Worm (Caenorhabditis elegans) whole organism, late embryonic: ENCODE results near the gene C17H11.1.

ENCODE experiments used
- C08G9.2 ChIP-seq: sonication (generic microtip); optimal IDR thresholded peaks from 2 replicates; lab custom pipeline; 2016; ENCODE audit warnings: mild to moderate bottlenecking, missing genetic modification characterization, moderate library complexity, missing compliant biosample characterization
- F13H6.1 ChIP-seq: sonication (generic microtip); optimal IDR thresholded peaks from 2 replicates; lab custom pipeline; 2016; ENCODE audit warnings: missing genetic modification characterization, missing compliant biosample characterization
- T23F11.4 ChIP-seq: fragments of 200-800 bp; sonication (Bioruptor generic); optimal IDR thresholded peaks from 2 replicates; lab custom pipeline; 2018; ENCODE audit warnings: mild to moderate bottlenecking, missing genetic modification characterization, missing compliant biosample characterization
- Y22D7AL.16 ChIP-seq: sonication (generic microtip); optimal IDR thresholded peaks from 2 replicates; lab custom pipeline; 2016; ENCODE audit warnings: missing genetic modification characterization, missing compliant biosample characterization
- ahr-1 ChIP-seq: sonication (generic microtip); optimal IDR thresholded peaks from 2 replicates; lab custom pipeline; 2016; ENCODE audit warnings: missing genetic modification characterization, missing compliant biosample characterization
- ama-1 ChIP-seq: fragments of 150-350 bp; optimal IDR thresholded peaks from 2 replicates; lab custom pipeline; 2014
- ceh-14 ChIP-seq: sonication (generic microtip); optimal IDR thresholded peaks from 2 replicates; lab custom pipeline; 2016; ENCODE audit warnings: missing genotype, missing genetic modification characterization, missing compliant biosample characterization
- ceh-18 ChIP-seq: sonication (generic microtip); optimal IDR thresholded peaks from 2 replicates; lab custom pipeline; 2016; ENCODE audit warnings: missing genetic modification characterization, missing compliant biosample characterization
- ceh-22 ChIP-seq: sonication (generic microtip); optimal IDR thresholded peaks from 2 replicates; lab custom pipeline; 2017; ENCODE audit warnings: missing biosample characterization, missing genetic modification characterization
- ceh-30 ChIP-seq: fragments of 150-350 bp; optimal IDR thresholded peaks from 2 replicates; lab custom pipeline; 2014; ENCODE audit warnings: missing biosample characterization, missing genetic modification characterization
- ceh-31 ChIP-seq: sonication (generic microtip); optimal IDR thresholded peaks from 2 replicates; lab custom pipeline; 2016; ENCODE audit warnings: missing genetic modification characterization, missing compliant biosample characterization
- ceh-34 ChIP-seq: sonication (generic microtip); optimal IDR thresholded peaks from 2 replicates; lab custom pipeline; 2016; ENCODE audit warnings: mild to moderate bottlenecking, missing genetic modification characterization, missing compliant biosample characterization
- ceh-45 ChIP-seq: fragments of 200-800 bp; sonication (Bioruptor generic); IDR thresholded peaks from 2 replicates; pipeline ENCODE4 v1.3.6; 2022; ENCODE audit warnings: missing genetic modification reagents, missing genetic modification characterization, missing compliant biosample characterization
- ceh-9 ChIP-seq: sonication (generic microtip); optimal IDR thresholded peaks from 2 replicates; lab custom pipeline; 2016; ENCODE audit warnings: mild to moderate bottlenecking, missing genetic modification characterization, inconsistent platforms, missing compliant biosample characterization
- che-1 ChIP-seq: sonication (generic microtip); optimal IDR thresholded peaks from 2 replicates; lab custom pipeline; 2016; ENCODE audit warnings: mild to moderate bottlenecking, missing genetic modification characterization, missing compliant biosample characterization
- dmd-4 ChIP-seq: sonication (generic microtip); optimal IDR thresholded peaks from 2 replicates; lab custom pipeline; 2016; ENCODE audit warnings: borderline replicate concordance, missing genetic modification characterization, missing compliant biosample characterization
- ets-4 ChIP-seq: sonication (generic microtip); optimal IDR thresholded peaks from 2 replicates; lab custom pipeline; 2016; ENCODE audit warnings: missing genetic modification characterization, missing compliant biosample characterization
- fax-1 ChIP-seq: sonication (generic microtip); optimal IDR thresholded peaks from 2 replicates; lab custom pipeline; 2016; ENCODE audit warnings: missing genotype, missing genetic modification characterization, missing compliant biosample characterization
- fkh-10 ChIP-seq: fragments of 150-350 bp; optimal IDR thresholded peaks from 2 replicates; lab custom pipeline; 2014; ENCODE audit warnings: missing biosample characterization, missing genetic modification reagents, missing genetic modification characterization
- fkh-6 ChIP-seq: sonication (generic microtip); optimal IDR thresholded peaks from 2 replicates; lab custom pipeline; 2016; ENCODE audit warnings: missing genetic modification characterization, missing compliant biosample characterization
- hlh-15 ChIP-seq: sonication (generic microtip); optimal IDR thresholded peaks from 2 replicates; lab custom pipeline; 2016; ENCODE audit warnings: missing genetic modification characterization, missing compliant biosample characterization
- hlh-30 ChIP-seq: sonication (generic microtip); optimal IDR thresholded peaks from 2 replicates; lab custom pipeline; 2017; ENCODE audit warnings: antibody characterized with exemption, missing genetic modification characterization, missing compliant biosample characterization; ENCODE audit not compliant: insufficient read depth
- hlh-6 ChIP-seq: sonication (generic microtip); optimal IDR thresholded peaks from 2 replicates; lab custom pipeline; 2016; ENCODE audit warnings: missing genotype, missing genetic modification characterization, missing compliant biosample characterization
- hlh-8 ChIP-seq: sonication (generic microtip); optimal IDR thresholded peaks from 2 replicates; lab custom pipeline; 2016; ENCODE audit warnings: missing genotype, missing genetic modification characterization, missing compliant biosample characterization
- lim-6 ChIP-seq: sonication (generic microtip); optimal IDR thresholded peaks from 2 replicates; lab custom pipeline; 2016; ENCODE audit warnings: missing genetic modification characterization, missing compliant biosample characterization
- lin-11 ChIP-seq: fragments of 200-800 bp; sonication (Bioruptor generic); optimal IDR thresholded peaks from 2 replicates; lab custom pipeline; 2018; ENCODE audit warnings: mild to moderate bottlenecking, missing genetic modification characterization, missing compliant biosample characterization
- madf-2 ChIP-seq: sonication (generic microtip); optimal IDR thresholded peaks from 2 replicates; lab custom pipeline; 2017; ENCODE audit warnings: missing genetic modification characterization, missing compliant biosample characterization
- mec-3 ChIP-seq: sonication (generic microtip); optimal IDR thresholded peaks from 2 replicates; lab custom pipeline; 2016; ENCODE audit warnings: borderline replicate concordance, missing genetic modification characterization, missing compliant biosample characterization
- nfya-1 ChIP-seq: sonication (generic microtip); optimal IDR thresholded peaks from 2 replicates; lab custom pipeline; 2017; ENCODE audit warnings: missing genetic modification characterization, mild to moderate bottlenecking, missing compliant biosample characterization, antibody characterized with exemption, moderate library complexity
- npax-4 ChIP-seq: sonication (generic microtip); optimal IDR thresholded peaks from 2 replicates; lab custom pipeline; 2016; ENCODE audit warnings: missing genetic modification characterization, missing compliant biosample characterization
- pag-3 ChIP-seq: sonication (generic microtip); optimal IDR thresholded peaks from 2 replicates; lab custom pipeline; 2016; ENCODE audit warnings: missing compliant biosample characterization, missing genetic modification characterization, borderline replicate concordance
- pat-9 ChIP-seq: fragments of 200-800 bp; sonication (Bioruptor generic); optimal IDR thresholded peaks from 2 replicates; lab custom pipeline; 2018; ENCODE audit warnings: mild to moderate bottlenecking, missing genetic modification characterization, moderate library complexity, missing compliant biosample characterization
- pha-4 ChIP-seq: fragments of 150-350 bp; optimal IDR thresholded peaks from 2 replicates; lab custom pipeline; 2018; ENCODE audit warnings: missing biosample characterization, missing genetic modification reagents, missing genetic modification characterization
- pqm-1 ChIP-seq: sonication (generic microtip); optimal IDR thresholded peaks from 2 replicates; lab custom pipeline; 2016; ENCODE audit warnings: missing genetic modification characterization, missing compliant biosample characterization
- pros-1 ChIP-seq: fragments of 150-350 bp; optimal IDR thresholded peaks from 2 replicates; lab custom pipeline; 2014; ENCODE audit warnings: missing biosample characterization, missing genetic modification reagents, missing genetic modification characterization
- ref-2 ChIP-seq: sonication (generic microtip); optimal IDR thresholded peaks from 2 replicates; lab custom pipeline; 2016; ENCODE audit warnings: missing genetic modification characterization, missing compliant biosample characterization
- sdc-2 ChIP-seq: sonication (generic microtip); optimal IDR thresholded peaks from 2 replicates; lab custom pipeline; 2016; ENCODE audit warnings: missing genotype, missing genetic modification characterization, missing compliant biosample characterization
- sox-2 ChIP-seq: fragments of 200-800 bp; sonication (Bioruptor generic); IDR thresholded peaks from 2 replicates; pipeline ENCODE4 v1.3.6; 2022; ENCODE audit warnings: missing genetic modification reagents, missing genetic modification characterization, missing compliant biosample characterization
- tbx-2 ChIP-seq: sonication (generic microtip); optimal IDR thresholded peaks from 2 replicates; lab custom pipeline; 2016; ENCODE audit warnings: missing genetic modification characterization, missing compliant biosample characterization
- tbx-7 ChIP-seq: sonication (generic microtip); optimal IDR thresholded peaks from 2 replicates; lab custom pipeline; 2016; ENCODE audit warnings: missing genotype, missing genetic modification characterization, missing compliant biosample characterization
- ttx-3 ChIP-seq: sonication (generic microtip); optimal IDR thresholded peaks from 2 replicates; lab custom pipeline; 2016; ENCODE audit warnings: missing genetic modification reagents, missing genetic modification characterization, missing compliant biosample characterization
- unc-3 ChIP-seq, 2 experiments: fragments of 200-800 bp in 1 of 2; sonication (Bioruptor generic) in 1 of 2; sonication (generic microtip) in 1 of 2; conservative IDR thresholded peaks in 1 of 2; optimal IDR thresholded peaks in 1 of 2; 2 replicates each; pipeline versions ENCODE4 v1.3.6 to Lab custom; 2016 to 2022; ENCODE audit warnings: missing compliant biosample characterization in 2 of 2, missing genetic modification characterization in 2 of 2, missing genetic modification reagents in 1 of 2
- unc-42 ChIP-seq: sonication (generic microtip); optimal IDR thresholded peaks from 2 replicates; lab custom pipeline; 2016; ENCODE audit warnings: missing genotype, missing genetic modification characterization, missing compliant biosample characterization
- unc-55 ChIP-seq: sonication (generic microtip); optimal IDR thresholded peaks from 2 replicates; lab custom pipeline; 2017; ENCODE audit warnings: missing biosample characterization, missing genetic modification reagents, missing genetic modification characterization

C17H11.1 gene

DNA sequence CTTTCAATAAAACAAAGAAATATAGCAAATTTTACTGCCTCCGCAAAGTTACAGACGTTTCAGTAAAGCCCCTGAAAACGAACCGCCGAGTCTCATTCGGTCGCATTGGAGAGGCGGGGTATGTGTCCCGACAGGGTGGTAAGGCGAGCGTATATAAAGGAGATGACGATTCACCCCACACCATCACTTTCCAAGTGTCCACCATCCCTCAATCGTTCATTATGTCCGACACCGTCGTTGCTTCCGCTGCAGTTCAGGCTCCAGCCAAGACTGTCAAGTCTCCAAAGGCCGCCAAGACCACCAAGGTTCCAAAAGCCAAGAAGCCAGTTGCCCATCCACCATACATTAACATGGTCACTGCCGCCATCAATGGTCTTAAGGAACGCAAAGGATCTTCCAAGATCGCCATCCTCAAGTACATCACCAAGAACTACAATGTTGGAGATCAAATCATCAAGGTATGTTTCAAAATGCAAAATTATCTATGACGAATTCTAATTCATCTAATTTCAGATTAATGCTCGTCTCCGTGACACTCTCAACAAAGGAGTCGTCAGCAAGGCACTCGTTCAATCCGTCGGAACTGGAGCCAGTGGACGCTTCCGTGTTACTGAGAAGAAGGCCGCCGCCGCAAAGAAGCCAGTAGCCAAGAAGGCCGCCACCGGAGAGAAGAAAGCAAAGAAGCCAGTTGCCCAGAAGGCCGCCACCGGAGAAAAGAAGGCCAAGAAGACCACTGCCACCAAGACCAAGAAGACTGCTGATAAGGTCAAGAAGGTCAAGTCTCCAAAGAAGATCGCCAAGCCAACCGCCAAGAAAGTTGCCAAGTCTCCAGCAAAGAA lies 14.5 kb upstream of the C17H11.1 start, which contains the start of gene hil-3:
hil-3 (plus strand) TSS at position 195 of the 839 bp plus-strand sequence.
- TF ChIP-seq F13H6.1 (no peak), ref-2 (tag; lab: Kevin White, UChicago) (peak; percentile 56), tbx-2 (peak; percentile 36), sdc-2 (tag; lab: Kevin White, UChicago) (peak; percentile 19), ceh-31 (tag; lab: Kevin White, UChicago) (peak; percentile 26), tbx-7 (tag; lab: Kevin White, UChicago) (peak; percentile 9), ama-1 (peak; percentile 46), dmd-4 (no peak)

DNA sequence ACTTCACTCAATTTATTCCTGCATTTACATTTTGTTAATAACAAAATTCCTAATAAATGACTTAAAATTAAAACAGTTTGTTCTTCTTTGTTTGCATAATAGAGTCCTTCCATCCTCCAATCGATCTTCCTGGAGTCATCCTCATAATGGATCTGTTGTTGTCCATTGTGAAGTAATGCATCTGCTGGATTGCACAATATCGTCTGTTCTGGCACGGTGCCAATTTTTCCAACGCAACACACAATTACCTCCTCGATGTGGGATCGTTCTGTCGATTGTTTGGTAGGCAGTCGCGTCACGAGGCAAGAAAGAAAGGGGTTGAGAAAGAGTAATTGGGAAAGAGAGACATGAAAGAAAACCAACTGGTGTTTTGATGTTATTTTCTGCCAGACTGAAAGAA lies 13.7 kb upstream of the C17H11.1 start:
- no peak for TF ChIP-seq ceh-34 (tag; lab: Kevin White, UChicago)
- TF ChIP-seq madf-2 (tag; lab: Kevin White, UChicago) = no peak
- peak; percentile 57 for TF ChIP-seq ama-1
- no peak for TF ChIP-seq C08G9.2
- TF ChIP-seq hlh-15 (tag; lab: Kevin White, UChicago) = no peak
- no peak for TF ChIP-seq ceh-14 (tag; lab: Kevin White, UChicago)
- no peak for TF ChIP-seq fkh-6 (tag; lab: Kevin White, UChicago)
- no peak for TF ChIP-seq Y22D7AL.16 (tag; lab: Kevin White, UChicago)
- TF ChIP-seq pros-1 (tag; lab: Kevin White, UChicago) = no peak
- TF ChIP-seq pqm-1 = no peak
- TF ChIP-seq pat-9 (tag; lab: Kevin White, UChicago) = no peak
- TF ChIP-seq fax-1 (tag; lab: Kevin White, UChicago) = no peak
- TF ChIP-seq ceh-31 (tag; lab: Kevin White, UChicago) = peak; percentile 32
- TF ChIP-seq F13H6.1 = no peak
- peak; percentile 73 for TF ChIP-seq hlh-30 (tag; lab: Kevin White, UChicago)
- no peak for TF ChIP-seq nfya-1 (tag; lab: Kevin White, UChicago)
- no peak for TF ChIP-seq pag-3 (tag; lab: Kevin White, UChicago)
- TF ChIP-seq fkh-10 (GFP tag; lab: Kevin White, UChicago) = no peak

DNA sequence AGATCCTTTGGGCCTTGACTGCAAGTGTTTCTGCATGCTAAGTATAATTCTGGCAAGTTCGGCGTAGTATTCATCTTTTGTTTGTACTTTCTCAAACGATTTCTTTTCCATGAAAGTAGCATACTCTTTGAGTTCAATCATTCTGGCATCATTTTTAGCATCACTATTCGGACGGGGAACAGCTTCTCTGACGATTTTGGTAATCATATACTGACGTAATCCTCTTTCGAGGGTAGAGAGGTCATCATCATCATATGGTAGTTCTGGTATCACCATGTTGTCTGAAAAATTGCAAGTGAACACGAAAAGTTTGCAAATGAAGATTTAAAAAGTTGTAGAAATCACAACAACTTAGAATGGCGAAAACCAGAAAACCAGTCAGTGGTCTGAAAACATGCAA lies 10.9 kb upstream of the C17H11.1 start, which contains the start of gene F22F1.3:
F22F1.3 (minus strand) TSS at position 281 of the 400 bp plus-strand sequence.
- TF ChIP-seq ceh-31 (tag; lab: Kevin White, UChicago) (no peak), lim-6 (tag; lab: Kevin White, UChicago) (no peak), pat-9 (tag; lab: Kevin White, UChicago) (no peak), fkh-10 (GFP tag; lab: Kevin White, UChicago) (no peak), ahr-1 (tag; lab: Kevin White, UChicago) (no peak), unc-55 (GFP tag; lab: Kevin White, UChicago) (no peak), ceh-30 (no peak), ttx-3 (tag; lab: Kevin White, UChicago) (no peak), madf-2 (tag; lab: Kevin White, UChicago) (no peak), hlh-8 (no peak)

DNA sequence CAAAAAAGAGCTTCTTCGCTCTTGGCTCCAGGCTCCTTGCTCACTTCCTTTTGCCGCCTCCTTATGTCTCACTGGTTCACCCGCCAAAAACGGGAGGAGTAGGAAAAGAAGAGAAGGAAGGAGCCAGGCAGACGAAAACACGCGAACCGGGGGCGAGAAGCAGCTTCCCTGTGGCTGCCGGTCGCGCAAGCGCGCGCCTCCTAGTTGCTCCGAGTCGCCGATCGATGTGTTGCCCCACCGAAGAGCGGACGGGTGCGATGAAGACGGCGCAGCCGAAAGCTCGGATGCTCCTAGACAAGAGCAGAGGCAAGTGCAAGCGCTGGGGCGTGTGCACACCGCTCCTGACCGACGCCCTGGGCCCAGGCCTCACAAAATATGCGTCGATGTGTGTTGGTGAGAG lies 10.2 kb upstream of the C17H11.1 start:
- TF ChIP-seq sdc-2 (tag; lab: Kevin White, UChicago) (peak; percentile 65), ets-4 (tag; lab: Kevin White, UChicago) (no peak), npax-4 (tag; lab: Kevin White, UChicago) (no peak), ttx-3 (tag; lab: Kevin White, UChicago) (no peak), tbx-2 (peak; percentile 62), lin-11 (tag; lab: Kevin White, UChicago) (no peak), ceh-14 (tag; lab: Kevin White, UChicago) (peak; percentile 28), ceh-9 (tag; lab: Kevin White, UChicago) (no peak), sox-2 (no peak), che-1 (tag; lab: Kevin White, UChicago) (no peak), unc-3 (GFP tag; conservative IDR thresholded peaks at IDR 0.05; lab: Robert Waterston, UW) (no peak), unc-3 (tag; optimal IDR thresholded peaks at IDR 0.05; lab: Kevin White, UChicago) (no peak), fax-1 (tag; lab: Kevin White, UChicago) (no peak), dmd-4 (no peak), hlh-6 (tag; lab: Kevin White, UChicago) (no peak), pha-4 (tag; lab: Kevin White, UChicago) (no peak), mec-3 (tag; lab: Kevin White, UChicago) (no peak), ceh-31 (tag; lab: Kevin White, UChicago) (peak; percentile 71), unc-55 (GFP tag; lab: Kevin White, UChicago) (no peak), unc-42 (tag; lab: Kevin White, UChicago) (peak; percentile 49), ceh-22 (tag; lab: Kevin White, UChicago) (no peak), T23F11.4 (peak; percentile 43), ceh-18 (peak; percentile 29), pat-9 (tag; lab: Kevin White, UChicago) (no peak), ceh-45 (GFP tag; lab: Robert Waterston, UW) (no peak)
